Worm (Caenorhabditis elegans) whole organism, L2 larva: Measurements from ENCODE around the gene zipt-2.2.

Source experiments
- C34F6.9 ChIP-seq: fragments of 150-350 bp; optimal IDR thresholded peaks from 2 replicates; lab custom pipeline; 2014; ENCODE audit warnings: missing biosample characterization, missing genetic modification characterization
- F13H6.1 ChIP-seq: sonication (generic microtip); optimal IDR thresholded peaks from 2 replicates; lab custom pipeline; 2016; ENCODE audit warnings: missing genetic modification characterization, missing compliant biosample characterization
- R02D3.7 ChIP-seq: fragments of 150-350 bp; optimal IDR thresholded peaks from 2 replicates; lab custom pipeline; 2014; ENCODE audit warnings: missing biosample characterization, missing genetic modification characterization
- ZK546.5 ChIP-seq: sonication (generic microtip); optimal IDR thresholded peaks from 2 replicates; lab custom pipeline; 2017; ENCODE audit warnings: missing biosample characterization, missing genetic modification characterization
- ama-1 ChIP-seq: fragments of 150-350 bp; optimal IDR thresholded peaks from 2 replicates; lab custom pipeline; 2018; ENCODE audit warnings: inconsistent platforms
- ceh-16 ChIP-seq: fragments of 150-350 bp; optimal IDR thresholded peaks from 2 replicates; lab custom pipeline; 2014; ENCODE audit warnings: missing biosample characterization, missing genetic modification characterization
- ceh-82 ChIP-seq: fragments of 150-350 bp; optimal IDR thresholded peaks from 2 replicates; lab custom pipeline; 2014; ENCODE audit warnings: missing biosample characterization, missing genetic modification characterization
- crh-2 ChIP-seq: sonication (generic microtip); optimal IDR thresholded peaks from 2 replicates; lab custom pipeline; 2017; ENCODE audit warnings: missing biosample characterization, missing genetic modification characterization
- dmd-4 ChIP-seq: sonication (generic microtip); optimal IDR thresholded peaks from 2 replicates; lab custom pipeline; 2017; ENCODE audit warnings: missing biosample characterization, missing genetic modification characterization
- egl-27 ChIP-seq: sonication (generic microtip); optimal IDR thresholded peaks from 3 replicates; lab custom pipeline; 2017; ENCODE audit warnings: missing biosample characterization, missing genetic modification reagents, missing genetic modification characterization
- elt-1 ChIP-seq: fragments of 150-350 bp; optimal IDR thresholded peaks from 2 replicates; lab custom pipeline; 2014; ENCODE audit warnings: missing biosample characterization, missing genetic modification characterization
- fos-1 ChIP-seq: fragments of 150-350 bp; optimal IDR thresholded peaks from 2 replicates; lab custom pipeline; 2014; ENCODE audit warnings: missing biosample characterization, missing genetic modification characterization
- lin-13 ChIP-seq: fragments of 150-350 bp; optimal IDR thresholded peaks from 2 replicates; lab custom pipeline; 2014; ENCODE audit warnings: missing biosample characterization, missing genetic modification reagents, missing genetic modification characterization
- lin-39 ChIP-seq: fragments of 150-350 bp; optimal IDR thresholded peaks from 2 replicates; lab custom pipeline; 2014; ENCODE audit warnings: missing biosample characterization, missing genetic modification reagents, missing genetic modification characterization
- mbf-1 ChIP-seq: sonication (generic microtip); optimal IDR thresholded peaks from 2 replicates; lab custom pipeline; 2017; ENCODE audit warnings: missing biosample characterization, missing genetic modification characterization
- mdl-1 ChIP-seq, 2 experiments: fragments of 150-350 bp in 1 of 2; sonication (generic microtip) in 1 of 2; optimal IDR thresholded peaks; 2 replicates each; lab custom pipeline; 2017; ENCODE audit warnings: missing biosample characterization in 2 of 2, missing genetic modification characterization in 2 of 2
- nhr-10 ChIP-seq: sonication (generic microtip); optimal IDR thresholded peaks from 2 replicates; lab custom pipeline; 2017; ENCODE audit warnings: missing biosample characterization, missing genetic modification characterization
- nhr-11 ChIP-seq: fragments of 150-350 bp; optimal IDR thresholded peaks from 2 replicates; lab custom pipeline; 2014; ENCODE audit warnings: missing biosample characterization, missing genetic modification characterization
- nhr-12 ChIP-seq: fragments of 150-350 bp; optimal IDR thresholded peaks from 2 replicates; lab custom pipeline; 2014; ENCODE audit warnings: missing biosample characterization, missing genetic modification characterization
- nhr-21 ChIP-seq: fragments of 150-350 bp; optimal IDR thresholded peaks from 2 replicates; lab custom pipeline; 2014; ENCODE audit warnings: missing biosample characterization, missing genetic modification characterization
- nhr-23 ChIP-seq: fragments of 150-350 bp; optimal IDR thresholded peaks from 2 replicates; lab custom pipeline; 2014; ENCODE audit warnings: missing biosample characterization, missing genetic modification reagents, missing genetic modification characterization
- nhr-77 ChIP-seq: fragments of 150-350 bp; optimal IDR thresholded peaks from 2 replicates; lab custom pipeline; 2014; ENCODE audit warnings: missing biosample characterization, missing genetic modification characterization
- peb-1 ChIP-seq: fragments of 150-350 bp; optimal IDR thresholded peaks from 2 replicates; lab custom pipeline; 2014; ENCODE audit warnings: missing biosample characterization, missing genetic modification characterization
- skn-1 ChIP-seq: sonication (generic microtip); optimal IDR thresholded peaks from 2 replicates; lab custom pipeline; 2017; ENCODE audit warnings: missing biosample characterization, missing genetic modification characterization
- sma-3 ChIP-seq: sonication (generic microtip); optimal IDR thresholded peaks from 2 replicates; lab custom pipeline; 2016; ENCODE audit warnings: missing genetic modification reagents, missing genetic modification characterization, missing compliant biosample characterization
- sma-9 ChIP-seq, 2 experiments: fragments of 150-350 bp in 1 of 2; sonication (generic microtip) in 1 of 2; optimal IDR thresholded peaks; 2 replicates each; lab custom pipeline; 2014 to 2016; ENCODE audit warnings: missing genetic modification characterization in 2 of 2, mild to moderate bottlenecking in 1 of 2, missing biosample characterization in 1 of 2, missing compliant biosample characterization in 1 of 2, missing genetic modification reagents in 1 of 2, moderate library complexity in 1 of 2
- unc-55 ChIP-seq: fragments of 150-350 bp; sonication (generic microtip); optimal IDR thresholded peaks from 3 replicates; lab custom pipeline; 2014; ENCODE audit warnings: missing biosample characterization, missing genetic modification reagents, missing genetic modification characterization
- unc-62 ChIP-seq: fragments of 150-350 bp; optimal IDR thresholded peaks from 2 replicates; lab custom pipeline; 2014; ENCODE audit warnings: missing biosample characterization, missing genetic modification reagents, missing genetic modification characterization
- zag-1 ChIP-seq: fragments of 150-350 bp; optimal IDR thresholded peaks from 2 replicates; lab custom pipeline; 2014; ENCODE audit warnings: missing biosample characterization, missing genetic modification characterization
- ztf-1 ChIP-seq: fragments of 200-800 bp; sonication (Bioruptor generic); conservative IDR thresholded peaks from 2 replicates; pipeline ENCODE4 v1.3.6; 2022; ENCODE audit warnings: missing genetic modification characterization, missing compliant biosample characterization
- ztf-11 ChIP-seq: sonication (generic microtip); optimal IDR thresholded peaks from 2 replicates; lab custom pipeline; 2017; ENCODE audit warnings: missing biosample characterization, missing genetic modification characterization
- ztf-4 ChIP-seq: fragments of 150-350 bp; optimal IDR thresholded peaks from 2 replicates; lab custom pipeline; 2014; ENCODE audit warnings: missing biosample characterization, missing genetic modification characterization

zipt-2.2 gene

DNA sequence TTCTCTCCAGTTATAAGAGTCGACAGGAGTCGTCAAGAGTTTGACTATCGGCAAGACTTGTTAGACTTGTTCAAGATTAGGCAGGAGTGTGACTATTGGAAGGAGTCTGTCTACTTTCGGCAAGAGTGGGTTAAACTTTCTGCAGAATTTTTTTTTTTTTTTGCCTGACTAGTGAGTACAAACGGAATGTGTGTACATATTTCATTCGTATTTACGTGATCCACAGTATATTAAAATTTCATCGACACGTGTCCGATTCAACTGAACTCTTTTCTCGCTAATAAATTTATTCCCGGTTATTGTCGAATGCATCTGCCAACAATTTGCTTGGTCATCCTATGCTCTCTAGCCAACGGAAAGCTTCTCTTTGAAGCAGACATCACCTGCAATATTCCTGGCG lies 37.0 kb upstream of the zipt-2.2 start, which contains the start of gene F36A4.1:
Gene F36A4.1, plus strand, starts transcription at position 301 of the 400 bp plus-strand sequence.
- TF ChIP-seq ztf-4 (tag; lab: Kevin White, UChicago) (no peak), ztf-1 (no peak), nhr-10 (tag; lab: Kevin White, UChicago) (no peak), lin-39 (tag; lab: Kevin White, UChicago) (no peak), F13H6.1 (no peak), nhr-12 (tag; lab: Kevin White, UChicago) (no peak), nhr-21 (tag; lab: Kevin White, UChicago) (no peak), unc-62 (GFP tag; lab: Kevin White, UChicago) (no peak)

DNA sequence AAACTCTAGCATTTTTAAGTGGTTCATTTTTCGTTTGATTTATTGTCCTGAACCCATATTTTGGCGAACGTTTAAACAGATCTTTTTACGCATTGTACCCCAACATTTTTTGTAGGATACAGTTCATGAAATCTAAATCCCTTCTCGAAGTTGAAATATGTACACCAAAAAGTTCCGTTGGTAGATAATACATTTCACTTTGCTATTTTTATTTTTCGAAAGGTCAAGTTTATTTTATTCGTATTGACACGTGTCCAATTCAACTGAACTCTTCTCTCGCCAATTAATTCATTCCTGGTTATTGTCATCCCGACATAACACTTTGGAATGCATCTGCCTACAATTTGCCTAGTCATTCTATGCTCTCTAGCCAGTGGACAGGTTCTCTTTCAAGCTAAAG lies 35.8 kb upstream of the zipt-2.2 start, which contains the start of gene F36A4.2:
Gene F36A4.2, plus strand, starts transcription at position 301 of the 400 bp plus-strand sequence.
- TF ChIP-seq mdl-1 (tag; optimal IDR thresholded peaks at IDR 0.05; lab: Kevin White, UChicago), result no peak
- no peak for TF ChIP-seq fos-1
- no peak for TF ChIP-seq ceh-82 (tag; lab: Kevin White, UChicago)
- TF ChIP-seq elt-1 (tag; lab: Kevin White, UChicago), result no peak
- no peak for TF ChIP-seq ama-1
- TF ChIP-seq nhr-11, result no peak

DNA sequence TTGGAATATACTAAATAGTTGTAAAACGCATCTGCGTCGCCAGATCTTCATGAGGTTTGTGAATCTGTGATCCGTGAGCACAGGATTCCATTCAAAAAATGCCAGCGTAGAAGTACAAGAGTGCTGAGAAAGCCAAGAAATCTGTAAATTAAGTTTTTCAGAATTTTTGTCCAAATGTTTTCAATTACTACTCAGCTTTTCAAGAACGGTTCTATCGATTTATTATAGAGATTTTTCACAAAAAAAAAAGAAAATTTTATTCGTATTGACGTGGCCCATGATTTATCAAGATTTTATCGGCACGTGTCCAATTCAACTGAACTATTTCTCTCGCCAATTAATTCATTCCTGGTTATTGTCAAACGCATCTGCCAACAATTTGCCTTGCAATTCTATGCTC lies 34.1 kb upstream of the zipt-2.2 start, which contains the start of gene F36A4.3:
Gene F36A4.3, plus strand, starts transcription at position 301 of the 400 bp plus-strand sequence.
- TF ChIP-seq nhr-77 (tag; lab: Kevin White, UChicago) (no peak), mbf-1 (no peak), lin-13 (GFP tag; lab: Kevin White, UChicago) (no peak), R02D3.7 (tag; lab: Kevin White, UChicago) (no peak), ceh-82 (tag; lab: Kevin White, UChicago) (no peak), ztf-1 (no peak)

DNA sequence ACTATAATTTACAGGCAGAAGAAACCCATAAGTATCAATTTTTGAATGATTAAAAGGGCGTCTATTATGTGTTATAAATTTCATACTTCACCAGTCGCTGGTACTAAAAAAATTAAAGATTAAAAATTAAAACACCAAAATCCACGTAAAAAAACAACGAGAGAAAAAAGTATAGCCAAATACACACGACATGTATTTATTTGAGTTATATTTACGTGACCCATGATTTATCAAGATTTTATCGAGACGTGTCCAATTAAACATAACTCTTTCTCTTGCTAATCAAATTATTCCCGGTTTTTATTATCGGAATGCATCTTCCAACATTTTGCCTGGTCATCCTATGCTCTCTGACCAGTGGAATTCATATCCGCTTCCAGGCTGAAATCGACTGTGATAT lies 32.2 kb upstream of the zipt-2.2 start, which contains the start of gene F36A4.4:
Gene F36A4.4, plus strand, starts transcription at position 301 of the 400 bp plus-strand sequence.
- TF ChIP-seq unc-55, result no peak
- TF ChIP-seq skn-1 (tag; lab: Kevin White, UChicago), result no peak
- no peak for TF ChIP-seq sma-3 (GFP tag; lab: Kevin White, UChicago)
- TF ChIP-seq ceh-16 (tag; lab: Kevin White, UChicago), result no peak
- no peak for TF ChIP-seq ZK546.5 (tag; lab: Kevin White, UChicago)
- no peak for TF ChIP-seq dmd-4 (tag; lab: Kevin White, UChicago)
- no peak for TF ChIP-seq egl-27 (tag; lab: Kevin White, UChicago)
- TF ChIP-seq crh-2 (tag; lab: Kevin White, UChicago), result no peak
- no peak for TF ChIP-seq ztf-4 (tag; lab: Kevin White, UChicago)
- TF ChIP-seq nhr-12 (tag; lab: Kevin White, UChicago), result no peak
- TF ChIP-seq sma-9 (GFP tag; optimal IDR thresholded peaks at IDR 0.05; lab: Kevin White, UChicago), result no peak
- no peak for TF ChIP-seq sma-9 (tag; optimal IDR thresholded peaks at IDR 0.05; lab: Kevin White, UChicago)
- no peak for TF ChIP-seq C34F6.9 (tag; lab: Kevin White, UChicago)
- no peak for TF ChIP-seq zag-1 (tag; lab: Kevin White, UChicago)
- TF ChIP-seq ceh-82 (tag; lab: Kevin White, UChicago), result no peak
- TF ChIP-seq R02D3.7 (tag; lab: Kevin White, UChicago), result no peak
- TF ChIP-seq peb-1 (tag; lab: Kevin White, UChicago), result no peak
- TF ChIP-seq nhr-10 (tag; lab: Kevin White, UChicago), result no peak
- TF ChIP-seq, all 48 proteins: peak for 0

DNA sequence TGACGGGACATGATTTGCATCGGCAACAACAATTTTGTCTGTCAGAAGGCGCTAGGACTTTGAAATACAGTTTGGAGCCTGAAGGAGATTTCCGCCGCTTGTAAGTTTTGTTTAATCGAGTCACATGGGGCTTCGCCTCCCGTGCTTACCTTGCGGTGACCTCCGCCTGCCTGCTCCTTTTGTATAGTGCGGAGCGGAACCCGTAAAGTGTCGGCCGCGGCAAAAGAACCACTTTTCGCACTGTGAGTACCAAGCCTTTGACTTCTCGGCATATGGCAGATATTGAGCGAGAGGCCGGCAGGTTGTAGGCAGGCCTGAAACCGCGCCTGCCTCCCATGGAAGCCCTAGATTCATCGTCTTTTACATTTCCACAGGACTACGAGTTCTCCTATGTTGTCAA lies 30.8 kb upstream of the zipt-2.2 start:
- TF ChIP-seq F13H6.1, result no peak
- no peak for TF ChIP-seq ztf-11
- TF ChIP-seq mdl-1 (tag; optimal IDR thresholded peaks at IDR 0.05; lab: Kevin White, UChicago), result no peak
- TF ChIP-seq nhr-12 (tag; lab: Kevin White, UChicago), result no peak

DNA sequence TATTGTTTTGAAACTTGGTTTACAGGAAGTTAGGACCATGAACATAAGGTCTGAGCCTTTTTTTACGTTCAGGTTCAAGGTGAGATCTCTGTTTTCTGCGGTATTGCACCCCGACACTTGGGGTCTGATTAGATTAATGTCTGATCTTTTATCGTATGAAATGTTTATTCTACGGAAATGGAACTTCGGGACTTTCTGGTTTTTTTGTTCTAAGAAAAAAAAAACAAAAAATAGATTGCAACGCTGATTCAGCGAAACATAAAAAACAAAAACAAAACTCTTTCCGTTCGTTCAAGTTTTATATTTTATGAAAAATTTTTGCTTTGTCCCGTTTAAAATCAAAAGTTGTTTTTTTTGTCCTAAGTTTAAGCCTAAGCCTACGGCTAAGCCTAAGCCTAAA lies 30.1 kb upstream of the zipt-2.2 start, which contains the start of gene F36A4.5:
Gene F36A4.5, plus strand, starts transcription at position 301 of the 400 bp plus-strand sequence.
- TF ChIP-seq sma-3 (GFP tag; lab: Kevin White, UChicago), result no peak
- TF ChIP-seq ama-1, result no peak
- no peak for TF ChIP-seq nhr-23 (tag; lab: Kevin White, UChicago)
- no peak for TF ChIP-seq fos-1
- TF ChIP-seq ztf-11, result no peak
- TF ChIP-seq ceh-82 (tag; lab: Kevin White, UChicago), result no peak
- TF ChIP-seq nhr-12 (tag; lab: Kevin White, UChicago), result no peak
- TF ChIP-seq elt-1 (tag; lab: Kevin White, UChicago), result no peak
- TF ChIP-seq lin-13 (GFP tag; lab: Kevin White, UChicago), result no peak
- TF ChIP-seq ztf-4 (tag; lab: Kevin White, UChicago), result no peak
- TF ChIP-seq nhr-21 (tag; lab: Kevin White, UChicago), result no peak
